Fruit fly (Drosophila melanogaster) whole organism, embryonic: ENCODE data around the gene CG10576.

Experiments
- Antp ChIP-seq: fragments of 200-800 bp; sonication (Bioruptor generic); optimal IDR thresholded peaks from 3 replicates; lab custom pipeline; 2016; ENCODE audit warnings: missing biosample characterization, missing genetic modification characterization
- CG11560 ChIP-seq: fragments of 200-800 bp; sonication (Bioruptor generic); IDR thresholded peaks from 3 replicates; pipeline ENCODE4 v1.3.6; 2022; ENCODE audit warnings: missing biosample characterization, missing genetic modification characterization
- CG13424 ChIP-seq: fragments of 200-800 bp; sonication (Bioruptor generic); optimal IDR thresholded peaks from 2 replicates; lab custom pipeline; 2019; ENCODE audit warnings: missing biosample characterization, mild to moderate bottlenecking, missing genetic modification characterization, moderate library complexity
- CG14441 ChIP-seq: fragments of 200-800 bp; sonication (Bioruptor generic); IDR thresholded peaks from 2 replicates; pipeline ENCODE4 v1.3.6; 2022; ENCODE audit warnings: missing biosample characterization, missing genetic modification characterization
- CG14710 ChIP-seq: fragments of 200-800 bp; sonication (Bioruptor generic); optimal IDR thresholded peaks from 3 replicates; lab custom pipeline; 2019; ENCODE audit warnings: missing biosample characterization, mild to moderate bottlenecking, missing genetic modification characterization, moderate library complexity
- CG15073 ChIP-seq: fragments of 200-800 bp; sonication (Bioruptor generic); optimal IDR thresholded peaks from 2 replicates; lab custom pipeline; 2016; ENCODE audit warnings: missing biosample characterization, missing genetic modification characterization
- CG1603 ChIP-seq: fragments of 200-800 bp; sonication (Bioruptor generic); optimal IDR thresholded peaks from 2 replicates; lab custom pipeline; 2019; ENCODE audit warnings: missing biosample characterization, mild to moderate bottlenecking, missing genetic modification characterization, moderate library complexity
- CG17385 ChIP-seq: fragments of 200-800 bp; sonication (Bioruptor generic); optimal IDR thresholded peaks from 3 replicates; lab custom pipeline; 2018; ENCODE audit warnings: missing biosample characterization, mild to moderate bottlenecking, missing genetic modification characterization
- CG18262 ChIP-seq: fragments of 200-800 bp; optimal IDR thresholded peaks from 3 replicates; lab custom pipeline; 2019; ENCODE audit warnings: missing biosample characterization, mild to moderate bottlenecking, missing genetic modification characterization, moderate library complexity
- CG18764 ChIP-seq: fragments of 200-800 bp; sonication (Bioruptor generic); optimal IDR thresholded peaks from 3 replicates; lab custom pipeline; 2016; ENCODE audit warnings: missing biosample characterization, missing genetic modification characterization
- CG2129 ChIP-seq: fragments of 200-800 bp; sonication (Bioruptor generic); IDR thresholded peaks from 2 replicates; pipeline ENCODE4 v1.3.6; 2022; ENCODE audit warnings: missing biosample characterization, missing genetic modification characterization; ENCODE audit not compliant: partially characterized antibody
- CG30403 ChIP-seq: fragments of 200-800 bp; sonication (Bioruptor generic); optimal IDR thresholded peaks from 3 replicates; lab custom pipeline; 2016; ENCODE audit warnings: missing biosample characterization, missing genetic modification characterization
- CG33213 ChIP-seq: fragments of 200-800 bp; sonication (Bioruptor generic); optimal IDR thresholded peaks from 3 replicates; lab custom pipeline; 2016; ENCODE audit warnings: missing biosample characterization, missing genetic modification characterization
- CG3995 ChIP-seq: fragments of 200-800 bp; sonication (Bioruptor generic); optimal IDR thresholded peaks from 3 replicates; lab custom pipeline; 2016; ENCODE audit warnings: missing biosample characterization, missing genetic modification characterization
- CG4282 ChIP-seq: fragments of 200-800 bp; sonication (Bioruptor generic); optimal IDR thresholded peaks from 2 replicates; lab custom pipeline; 2016; ENCODE audit warnings: missing biosample characterization, missing genetic modification characterization
- CG4854 ChIP-seq: fragments of 200-800 bp; sonication (Bioruptor generic); optimal IDR thresholded peaks from 2 replicates; lab custom pipeline; 2016; ENCODE audit warnings: missing biosample characterization, missing genetic modification characterization, inconsistent platforms
- CG7357 ChIP-seq: fragments of 200-800 bp; sonication (Bioruptor generic); IDR thresholded peaks from 3 replicates; pipeline ENCODE4 v1.3.6; 2022; ENCODE audit warnings: missing biosample characterization, missing genetic modification characterization
- CG7372 ChIP-seq: fragments of 200-800 bp; sonication (Bioruptor generic); IDR thresholded peaks from 2 replicates; pipeline ENCODE4 v1.3.6; 2022; ENCODE audit warnings: missing biosample characterization, missing genetic modification characterization
- CG8944 ChIP-seq: fragments of 200-800 bp; sonication (Bioruptor generic); optimal IDR thresholded peaks from 3 replicates; lab custom pipeline; 2016; ENCODE audit warnings: missing biosample characterization, missing genetic modification characterization
- CG9797 ChIP-seq: fragments of 200-800 bp; sonication (Bioruptor generic); optimal IDR thresholded peaks from 3 replicates; lab custom pipeline; 2018; ENCODE audit warnings: missing biosample characterization, mild to moderate bottlenecking, missing genetic modification characterization
- Kr ChIP-seq: fragments of 200-800 bp; sonication (Bioruptor generic); optimal IDR thresholded peaks from 2 replicates; lab custom pipeline; 2017; ENCODE audit warnings: missing biosample characterization, mild to moderate bottlenecking, missing genetic modification characterization
- Med ChIP-seq: fragments of 200-800 bp; sonication (Bioruptor generic); peaks from one replicate; lab custom pipeline; 2016; ENCODE audit warnings: missing biosample characterization, missing genetic modification characterization, mild to moderate bottlenecking, inconsistent platforms, moderate library complexity
- NK7.1 ChIP-seq: fragments of 200-800 bp; sonication (Bioruptor generic); optimal IDR thresholded peaks from 3 replicates; lab custom pipeline; 2016; ENCODE audit warnings: missing biosample characterization, missing genetic modification characterization
- NfI ChIP-seq: fragments of 200-800 bp; sonication (Bioruptor generic); optimal IDR thresholded peaks from 3 replicates; lab custom pipeline; 2018; ENCODE audit warnings: missing biosample characterization, mild to moderate bottlenecking, missing genetic modification characterization, moderate library complexity
- Optix ChIP-seq: fragments of 200-800 bp; sonication (Bioruptor generic); IDR thresholded peaks from 3 replicates; pipeline ENCODE4 v1.3.6; 2022; ENCODE audit warnings: missing biosample characterization, missing genetic modification characterization
- Spps ChIP-seq: fragments of 200-800 bp; sonication (Bioruptor generic); optimal IDR thresholded peaks from 2 replicates; lab custom pipeline; 2018; ENCODE audit warnings: missing biosample characterization, mild to moderate bottlenecking, missing genetic modification characterization
- Tbp ChIP-seq: fragments of >200 bp; optimal IDR thresholded peaks from 2 replicates; lab custom pipeline; 2018; ENCODE audit warnings: missing biosample characterization, missing genetic modification characterization
- Trl ChIP-seq, 3 experiments: fragments of >200 bp in 2 of 3; fragments of 200-800 bp in 1 of 3; sonication (Bioruptor generic) in 1 of 3; optimal IDR thresholded peaks; 2 replicates in 1 of 3; 3 replicates in 2 of 3; lab custom pipeline; 2016 to 2017; ENCODE audit warnings: missing biosample characterization in 1 of 3, missing genetic modification characterization in 1 of 3
- caup ChIP-seq: fragments of 200-800 bp; sonication (Bioruptor generic); optimal IDR thresholded peaks from 3 replicates; lab custom pipeline; 2017; ENCODE audit warnings: missing biosample characterization, mild to moderate bottlenecking, missing genetic modification characterization, moderate library complexity; ENCODE audit not compliant: severe bottlenecking
- ci ChIP-seq: fragments of 200-800 bp; sonication (Bioruptor generic); IDR thresholded peaks from 3 replicates; pipeline ENCODE4 v1.3.6; 2022; ENCODE audit warnings: missing biosample characterization, missing genetic modification characterization
- crp ChIP-seq, 2 experiments: fragments of 200-800 bp; sonication (Bioruptor generic); optimal IDR thresholded peaks; 2 replicates in 1 of 2; 3 replicates in 1 of 2; lab custom pipeline; 2017; ENCODE audit warnings: missing biosample characterization in 2 of 2, missing genetic modification characterization in 2 of 2, mild to moderate bottlenecking in 1 of 2, moderate library complexity in 1 of 2
- disco-r ChIP-seq: fragments of 200-800 bp; sonication (Bioruptor generic); optimal IDR thresholded peaks from 2 replicates; lab custom pipeline; 2016; ENCODE audit warnings: missing biosample characterization, missing genetic modification characterization
- en ChIP-seq: fragments of 200-800 bp; sonication (Bioruptor generic); optimal IDR thresholded peaks from 2 replicates; lab custom pipeline; 2016; ENCODE audit warnings: missing biosample characterization, missing genetic modification characterization
- ham ChIP-seq: fragments of 200-800 bp; sonication (Bioruptor generic); IDR thresholded peaks from 2 replicates; pipeline ENCODE4 v1.3.6; 2022; ENCODE audit warnings: missing biosample characterization, missing genetic modification characterization
- hth ChIP-seq: fragments of >200 bp; optimal IDR thresholded peaks from 2 replicates; lab custom pipeline; 2017; ENCODE audit warnings: inconsistent platforms
- insv ChIP-seq, 2 experiments: fragments of 200-800 bp; sonication (Bioruptor generic); optimal IDR thresholded peaks; 3 replicates each; lab custom pipeline; 2016 to 2018; ENCODE audit warnings: missing biosample characterization in 2 of 2, missing genetic modification characterization in 2 of 2
- klu ChIP-seq: fragments of 200-800 bp; sonication (Bioruptor generic); IDR thresholded peaks from 2 replicates; pipeline ENCODE4 v1.3.6; 2022; ENCODE audit warnings: missing biosample characterization, missing genetic modification characterization
- mld ChIP-seq: fragments of 200-800 bp; sonication (Bioruptor generic); IDR thresholded peaks from 3 replicates; pipeline ENCODE4 v1.3.6; 2022; ENCODE audit warnings: missing biosample characterization, missing genetic modification characterization; ENCODE audit not compliant: partially characterized antibody
- nmo ChIP-seq: fragments of 200-800 bp; sonication (Bioruptor generic); optimal IDR thresholded peaks from 2 replicates; lab custom pipeline; 2018; ENCODE audit warnings: missing biosample characterization, mild to moderate bottlenecking, missing genetic modification characterization, moderate library complexity
- pan ChIP-seq, 4 experiments: fragments of >200 bp in 3 of 4; fragments of 200-800 bp in 1 of 4; sonication (Bioruptor generic) in 1 of 4; optimal IDR thresholded peaks in 3 of 4; IDR thresholded peaks in 1 of 4; 2 replicates each; pipeline versions ENCODE4 v1.3.6 to Lab custom; 2017 to 2022; ENCODE audit warnings: missing biosample characterization in 2 of 4, missing genetic modification characterization in 2 of 4, mixed read lengths in 1 of 4
- pb ChIP-seq: fragments of 200-800 bp; sonication (Bioruptor generic); optimal IDR thresholded peaks from 3 replicates; lab custom pipeline; 2016; ENCODE audit warnings: missing biosample characterization, missing genetic modification characterization
- peb ChIP-seq: fragments of 200-800 bp; sonication (Bioruptor generic); IDR thresholded peaks from 2 replicates; pipeline ENCODE4 v1.3.6; 2022; ENCODE audit warnings: missing biosample characterization, missing genetic modification characterization
- pfk ChIP-seq: fragments of 200-800 bp; sonication (Bioruptor generic); optimal IDR thresholded peaks from 2 replicates; lab custom pipeline; 2018; ENCODE audit warnings: missing biosample characterization, mild to moderate bottlenecking, missing genetic modification characterization, moderate library complexity
- pita ChIP-seq: fragments of 200-800 bp; sonication (Bioruptor generic); optimal IDR thresholded peaks from 2 replicates; lab custom pipeline; 2017; ENCODE audit warnings: missing biosample characterization, mild to moderate bottlenecking, missing genetic modification characterization
- toy ChIP-seq: fragments of 200-800 bp; sonication (Bioruptor generic); IDR thresholded peaks from 2 replicates; pipeline ENCODE4 v1.3.6; 2022; ENCODE audit warnings: missing biosample characterization, missing genetic modification characterization
- ttk ChIP-seq: fragments of 200-800 bp; sonication (Bioruptor generic); IDR thresholded peaks from 2 replicates; pipeline ENCODE4 v2.1.2; 2022; ENCODE audit warnings: missing biosample characterization, missing genetic modification characterization
- vfl ChIP-seq: fragments of 200-800 bp; sonication (Bioruptor generic); optimal IDR thresholded peaks from 2 replicates; lab custom pipeline; 2016; ENCODE audit warnings: missing biosample characterization, missing genetic modification characterization
- zen ChIP-seq: fragments of 200-800 bp; sonication (Bioruptor generic); optimal IDR thresholded peaks from 3 replicates; lab custom pipeline; 2018; ENCODE audit warnings: missing biosample characterization, mild to moderate bottlenecking, missing genetic modification characterization, moderate library complexity

The CG10576 gene

dm6 chr3L:5768532-5769497 lies 3.3 kb upstream of the CG10576 start, which contains the start of the genes Ppat-Dpck and scny (continued):
- TF ChIP-seq caup (GFP tag; lab: Kevin White, UChicago) = no peak
- no peak for TF ChIP-seq CG15073
- no peak for TF ChIP-seq pb (GFP tag; lab: Kevin White, UChicago)
- TF ChIP-seq en = no peak
- peak; percentile 44 for TF ChIP-seq vfl (GFP tag; lab: Kevin White, UChicago)
- TF ChIP-seq klu (GFP tag; lab: Robert Waterston, UW) = no peak
- TF ChIP-seq Optix (GFP tag; lab: Robert Waterston, UW) = no peak
- no peak for TF ChIP-seq CG8944 (GFP tag; lab: Kevin White, UChicago)
- no peak for TF ChIP-seq CG18764 (GFP tag; lab: Kevin White, UChicago)
- no peak for TF ChIP-seq ci (GFP tag; lab: Robert Waterston, UW)
- TF ChIP-seq insv (GFP tag; optimal IDR thresholded peaks at IDR 0.05; lab: Kevin White, UChicago) = no peak
- no peak for TF ChIP-seq NfI (GFP tag; lab: Kevin White, UChicago)
- TF ChIP-seq CG1603 = no peak
- no peak for TF ChIP-seq CG14441 (GFP tag; lab: Robert Waterston, UW)
- TF ChIP-seq ham (GFP tag; lab: Robert Waterston, UW) = no peak
- peak; percentile 90 for TF ChIP-seq CG2129 (GFP tag; lab: Robert Waterston, UW)
- peak; percentile 83 for TF ChIP-seq CG9797 (GFP tag; lab: Kevin White, UChicago)
- TF ChIP-seq CG30403 (GFP tag; lab: Kevin White, UChicago) = no peak
- no peak for TF ChIP-seq pita (GFP tag; lab: Kevin White, UChicago)
- no peak for TF ChIP-seq ttk
- TF ChIP-seq CG7372 (GFP tag; lab: Robert Waterston, UW) = no peak
- peak; percentile 31 for TF ChIP-seq CG18262
- peak in 1 of 2 experiments; percentile 25 for TF ChIP-seq Trl (optimal IDR thresholded peaks at IDR 0.05; lab: Kevin White, UChicago)
- no peak for TF ChIP-seq Trl (GFP tag; optimal IDR thresholded peaks at IDR 0.05; lab: Kevin White, UChicago)
- TF ChIP-seq pan (optimal IDR thresholded peaks at IDR 0.05; lab: Kevin White, UChicago) = no peak
- TF ChIP-seq pan (GFP tag; optimal IDR thresholded peaks at IDR 0.05 in 1 of 2, IDR thresholded peaks at IDR 0.05 in 1 of 2) = no peak
- peak; percentile 93 for TF ChIP-seq CG3995 (GFP tag; lab: Kevin White, UChicago)
- no peak for TF ChIP-seq crp (GFP tag; optimal IDR thresholded peaks at IDR 0.05; lab: Kevin White, UChicago)
- TF ChIP-seq CG4282 (GFP tag; lab: Kevin White, UChicago) = peak; percentile 4
- peak; percentile 82 for TF ChIP-seq CG14710
- peak; percentile 86; the same call in 2 of the 3 replicates for TF ChIP-seq mld (GFP tag; lab: Robert Waterston, UW)
- no peak for TF ChIP-seq CG7357 (GFP tag; lab: Robert Waterston, UW)
- TF ChIP-seq CG17385 (GFP tag; lab: Kevin White, UChicago) = peak; percentile 14
- peak; percentile 72 for TF ChIP-seq Med
- peak; percentile 58 for TF ChIP-seq zen
- no peak for TF ChIP-seq CG4854 (GFP tag; lab: Kevin White, UChicago)
- peak; percentile 19 for TF ChIP-seq CG33213 (GFP tag; lab: Kevin White, UChicago)
- TF ChIP-seq disco-r (GFP tag; lab: Kevin White, UChicago) = no peak
- no peak for TF ChIP-seq CG13424 (tag; lab: Kevin White, UChicago)
- no peak for TF ChIP-seq toy (GFP tag; lab: Robert Waterston, UW)
- no peak for TF ChIP-seq Antp (GFP tag; lab: Kevin White, UChicago)
- TF ChIP-seq Kr = no peak
- TF ChIP-seq Spps (tag; lab: Kevin White, UChicago) = peak; percentile 28
- no peak for TF ChIP-seq Tbp (GFP tag; lab: Kevin White, UChicago)
- no peak for TF ChIP-seq peb (GFP tag; lab: Robert Waterston, UW)
- TF ChIP-seq pfk = no peak
- no peak for TF ChIP-seq NK7.1
- no peak for TF ChIP-seq hth (lab: Kevin White, UChicago)
- peak; percentile 68 for TF ChIP-seq nmo (GFP tag; lab: Kevin White, UChicago)
- TF ChIP-seq CG11560 (tag; lab: Robert Waterston, UW) = no peak
